Worm (Caenorhabditis elegans) whole organism, L2 larva: ENCODE data around the gene grl-31.
"Not testable (repeated sequence)": the region's sequence is repeated elsewhere in the genome, so short reads cannot be mapped to it uniquely, and the experiment has no call there.

ENCODE experiments used
- C34F6.9 ChIP-seq: fragments of 150-350 bp; optimal IDR thresholded peaks from 2 replicates; lab custom pipeline; 2014; ENCODE audit warnings: missing biosample characterization, missing genetic modification characterization
- F13H6.1 ChIP-seq: sonication (generic microtip); optimal IDR thresholded peaks from 2 replicates; lab custom pipeline; 2016; ENCODE audit warnings: missing genetic modification characterization, missing compliant biosample characterization
- R02D3.7 ChIP-seq: fragments of 150-350 bp; optimal IDR thresholded peaks from 2 replicates; lab custom pipeline; 2014; ENCODE audit warnings: missing biosample characterization, missing genetic modification characterization
- ZK546.5 ChIP-seq: sonication (generic microtip); optimal IDR thresholded peaks from 2 replicates; lab custom pipeline; 2017; ENCODE audit warnings: missing biosample characterization, missing genetic modification characterization
- alr-1 ChIP-seq: fragments of 150-350 bp; optimal IDR thresholded peaks from 2 replicates; lab custom pipeline; 2014; ENCODE audit warnings: missing biosample characterization, missing genetic modification characterization
- aly-2 ChIP-seq: fragments of 150-350 bp; optimal IDR thresholded peaks from 2 replicates; lab custom pipeline; 2014; ENCODE audit warnings: missing biosample characterization, missing genetic modification characterization
- ama-1 ChIP-seq: fragments of 150-350 bp; optimal IDR thresholded peaks from 2 replicates; lab custom pipeline; 2018; ENCODE audit warnings: inconsistent platforms
- blmp-1 ChIP-seq: sonication (generic microtip); optimal IDR thresholded peaks from 2 replicates; lab custom pipeline; 2017; ENCODE audit warnings: missing genetic modification characterization, mild to moderate bottlenecking, missing compliant biosample characterization, antibody characterized with exemption, moderate library complexity; ENCODE audit not compliant: insufficient read depth
- ceh-16 ChIP-seq: fragments of 150-350 bp; optimal IDR thresholded peaks from 2 replicates; lab custom pipeline; 2014; ENCODE audit warnings: missing biosample characterization, missing genetic modification characterization
- ceh-82 ChIP-seq: fragments of 150-350 bp; optimal IDR thresholded peaks from 2 replicates; lab custom pipeline; 2014; ENCODE audit warnings: missing biosample characterization, missing genetic modification characterization
- crh-2 ChIP-seq: sonication (generic microtip); optimal IDR thresholded peaks from 2 replicates; lab custom pipeline; 2017; ENCODE audit warnings: missing biosample characterization, missing genetic modification characterization
- dmd-4 ChIP-seq: sonication (generic microtip); optimal IDR thresholded peaks from 2 replicates; lab custom pipeline; 2017; ENCODE audit warnings: missing biosample characterization, missing genetic modification characterization
- egl-27 ChIP-seq: sonication (generic microtip); optimal IDR thresholded peaks from 3 replicates; lab custom pipeline; 2017; ENCODE audit warnings: missing biosample characterization, missing genetic modification reagents, missing genetic modification characterization
- elt-3 ChIP-seq: sonication (generic microtip); optimal IDR thresholded peaks from 2 replicates; lab custom pipeline; 2017; ENCODE audit warnings: missing biosample characterization, missing genetic modification characterization
- fos-1 ChIP-seq: fragments of 150-350 bp; optimal IDR thresholded peaks from 2 replicates; lab custom pipeline; 2014; ENCODE audit warnings: missing biosample characterization, missing genetic modification characterization
- lin-11 ChIP-seq: fragments of 150-350 bp; sonication (generic microtip); optimal IDR thresholded peaks from 2 replicates; lab custom pipeline; 2014; ENCODE audit warnings: missing biosample characterization, missing genetic modification characterization, inconsistent platforms, mixed read lengths
- lin-39 ChIP-seq: fragments of 150-350 bp; optimal IDR thresholded peaks from 2 replicates; lab custom pipeline; 2014; ENCODE audit warnings: missing biosample characterization, missing genetic modification reagents, missing genetic modification characterization
- lsy-2 ChIP-seq, 2 experiments: fragments of 150-350 bp in 1 of 2; sonication (generic microtip) in 1 of 2; optimal IDR thresholded peaks; 2 replicates each; lab custom pipeline; 2014 to 2017; ENCODE audit warnings: missing biosample characterization in 2 of 2, missing genetic modification characterization in 2 of 2
- mab-5 ChIP-seq: fragments of 150-350 bp; optimal IDR thresholded peaks from 2 replicates; lab custom pipeline; 2014; ENCODE audit warnings: missing biosample characterization, missing genetic modification characterization
- mdl-1 ChIP-seq, 2 experiments: fragments of 150-350 bp in 1 of 2; sonication (generic microtip) in 1 of 2; optimal IDR thresholded peaks; 2 replicates each; lab custom pipeline; 2017; ENCODE audit warnings: missing biosample characterization in 2 of 2, missing genetic modification characterization in 2 of 2
- nhr-10 ChIP-seq: sonication (generic microtip); optimal IDR thresholded peaks from 2 replicates; lab custom pipeline; 2017; ENCODE audit warnings: missing biosample characterization, missing genetic modification characterization
- nhr-11 ChIP-seq: fragments of 150-350 bp; optimal IDR thresholded peaks from 2 replicates; lab custom pipeline; 2014; ENCODE audit warnings: missing biosample characterization, missing genetic modification characterization
- nhr-129 ChIP-seq: fragments of 150-350 bp; optimal IDR thresholded peaks from 2 replicates; lab custom pipeline; 2014; ENCODE audit warnings: missing biosample characterization, missing genetic modification characterization
- nhr-21 ChIP-seq: fragments of 150-350 bp; optimal IDR thresholded peaks from 2 replicates; lab custom pipeline; 2014; ENCODE audit warnings: missing biosample characterization, missing genetic modification characterization
- nhr-23 ChIP-seq: fragments of 150-350 bp; optimal IDR thresholded peaks from 2 replicates; lab custom pipeline; 2014; ENCODE audit warnings: missing biosample characterization, missing genetic modification reagents, missing genetic modification characterization
- nhr-237 ChIP-seq: fragments of 150-350 bp; optimal IDR thresholded peaks from 2 replicates; lab custom pipeline; 2014; ENCODE audit warnings: missing biosample characterization, missing genetic modification characterization
- peb-1 ChIP-seq: fragments of 150-350 bp; optimal IDR thresholded peaks from 2 replicates; lab custom pipeline; 2014; ENCODE audit warnings: missing biosample characterization, missing genetic modification characterization
- sem-4 ChIP-seq: fragments of 150-350 bp; optimal IDR thresholded peaks from 2 replicates; lab custom pipeline; 2014; ENCODE audit warnings: missing biosample characterization, missing genetic modification reagents, missing genetic modification characterization
- skn-1 ChIP-seq: sonication (generic microtip); optimal IDR thresholded peaks from 2 replicates; lab custom pipeline; 2017; ENCODE audit warnings: missing biosample characterization, missing genetic modification characterization
- sma-3 ChIP-seq: sonication (generic microtip); optimal IDR thresholded peaks from 2 replicates; lab custom pipeline; 2016; ENCODE audit warnings: missing genetic modification reagents, missing genetic modification characterization, missing compliant biosample characterization
- sma-9 ChIP-seq, 2 experiments: fragments of 150-350 bp in 1 of 2; sonication (generic microtip) in 1 of 2; optimal IDR thresholded peaks; 2 replicates each; lab custom pipeline; 2014 to 2016; ENCODE audit warnings: missing genetic modification characterization in 2 of 2, mild to moderate bottlenecking in 1 of 2, missing biosample characterization in 1 of 2, missing compliant biosample characterization in 1 of 2, missing genetic modification reagents in 1 of 2, moderate library complexity in 1 of 2
- snpc-4 ChIP-seq: fragments of 150-350 bp; optimal IDR thresholded peaks from 2 replicates; lab custom pipeline; 2014; ENCODE audit warnings: missing biosample characterization, missing genetic modification characterization
- unc-39 ChIP-seq: fragments of 150-350 bp; optimal IDR thresholded peaks from 2 replicates; lab custom pipeline; 2014; ENCODE audit warnings: missing biosample characterization, missing genetic modification characterization
- unc-62 ChIP-seq: fragments of 150-350 bp; optimal IDR thresholded peaks from 2 replicates; lab custom pipeline; 2014; ENCODE audit warnings: missing biosample characterization, missing genetic modification reagents, missing genetic modification characterization
- zag-1 ChIP-seq: fragments of 150-350 bp; optimal IDR thresholded peaks from 2 replicates; lab custom pipeline; 2014; ENCODE audit warnings: missing biosample characterization, missing genetic modification characterization
- ztf-1 ChIP-seq: fragments of 200-800 bp; sonication (Bioruptor generic); conservative IDR thresholded peaks from 2 replicates; pipeline ENCODE4 v1.3.6; 2022; ENCODE audit warnings: missing genetic modification characterization, missing compliant biosample characterization

grl-31 gene

ce11 chrV:3572408-3572807, 14.8 kb upstream of the grl-31 start, which contains the start of gene F40C5.1:
Gene F40C5.1 (plus strand): TSS chrV:3572708.
- not testable (repeated sequence) for TF ChIP-seq sma-9 (GFP tag; optimal IDR thresholded peaks at IDR 0.05; lab: Kevin White, UChicago); sma-9 (tag; optimal IDR thresholded peaks at IDR 0.05; lab: Kevin White, UChicago); snpc-4; lin-39 (tag; lab: Kevin White, UChicago)
- TF ChIP-seq, all 48 proteins: peak for 0; not testable (repeated sequence) for 48

ce11 chrV:3570695-3571094, 13.1 kb upstream of the grl-31 start, which contains the start of gene F40C5.2:
Gene F40C5.2 (plus strand): TSS chrV:3570995.
- TF ChIP-seq mab-5 (tag; lab: Kevin White, UChicago); dmd-4; unc-62 (GFP tag; lab: Kevin White, UChicago): not testable (repeated sequence)

- TF ChIP-seq ceh-82; egl-27 (tag; lab: Kevin White, UChicago); aly-2 (tag; lab: Kevin White, UChicago): not testable (repeated sequence)
These were observed 6.8 kb upstream of the grl-31 start, which contains the start of gene T24A6.17 for ce11 chrV:3564335-3564734. Gene T24A6.17 (minus strand): TSS chrV:3564435.

ce11 chrV:3562824-3563223, 5.2 kb upstream of the grl-31 start, which contains the start of gene T24A6.16:
Gene T24A6.16 (minus strand): TSS chrV:3562924.
- not testable (repeated sequence) for TF ChIP-seq unc-39 (tag; lab: Kevin White, UChicago); sma-9 (GFP tag; optimal IDR thresholded peaks at IDR 0.05; lab: Kevin White, UChicago); sma-9 (tag; optimal IDR thresholded peaks at IDR 0.05; lab: Kevin White, UChicago); lsy-2 (tag; optimal IDR thresholded peaks at IDR 0.05; lab: Kevin White, UChicago)

ce11 chrV:3558744-3559143, 1.2 kb upstream of the grl-31 start, which contains the start of gene T24A6.1:
Gene T24A6.1 (plus strand): TSS chrV:3559044.
- not testable (repeated sequence) for TF ChIP-seq R02D3.7 (tag; lab: Kevin White, UChicago); egl-27 (tag; lab: Kevin White, UChicago); sem-4

ce11 chrV:3555986-3556385, 1.6 kb downstream of the grl-31 start, which contains the start of gene grl-30:
Gene grl-30 (plus strand): TSS chrV:3556286.
- TF ChIP-seq dmd-4 (no peak), lin-11 (tag; lab: Kevin White, UChicago) (no peak), fos-1 (tag; lab: Kevin White, UChicago) (no peak), egl-27 (tag; lab: Kevin White, UChicago) (no peak), nhr-21 (no peak), nhr-10 (tag; lab: Kevin White, UChicago) (no peak), F13H6.1 (no peak), aly-2 (tag; lab: Kevin White, UChicago) (no peak), alr-1 (tag; lab: Kevin White, UChicago) (no peak), nhr-129 (tag; lab: Kevin White, UChicago) (no peak), ama-1 (no peak), ztf-1 (GFP tag; lab: Robert Waterston, UW) (no peak), ceh-16 (no peak), crh-2 (tag; lab: Kevin White, UChicago) (no peak), ZK546.5 (tag; lab: Kevin White, UChicago) (no peak), peb-1 (tag; lab: Kevin White, UChicago) (no peak), sem-4 (no peak), elt-3 (no peak), sma-3 (GFP tag; lab: Kevin White, UChicago) (no peak)

ce11 chrV:3554869-3555268, 2.7 kb downstream of the grl-31 start, which contains the start of gene grl-29:
Gene grl-29 (minus strand): TSS chrV:3555236.
- TF ChIP-seq sem-4 (no peak), mab-5 (tag; lab: Kevin White, UChicago) (no peak), skn-1 (tag; lab: Kevin White, UChicago) (no peak), sma-3 (GFP tag; lab: Kevin White, UChicago) (no peak), F13H6.1 (no peak), ceh-16 (no peak), mdl-1 (tag; optimal IDR thresholded peaks at IDR 0.05; lab: Kevin White, UChicago) (no peak), nhr-11 (no peak), R02D3.7 (tag; lab: Kevin White, UChicago) (no peak), zag-1 (tag; lab: Kevin White, UChicago) (no peak), unc-39 (tag; lab: Kevin White, UChicago) (no peak), blmp-1 (tag; lab: Kevin White, UChicago) (no peak), C34F6.9 (tag; lab: Kevin White, UChicago) (no peak), ama-1 (no peak), nhr-23 (tag; lab: Kevin White, UChicago) (no peak), alr-1 (tag; lab: Kevin White, UChicago) (no peak), nhr-237 (no peak)
